Fruit fly (Drosophila melanogaster): ENCODE results near the gene CG43376.

Gene CG43376

DNA sequence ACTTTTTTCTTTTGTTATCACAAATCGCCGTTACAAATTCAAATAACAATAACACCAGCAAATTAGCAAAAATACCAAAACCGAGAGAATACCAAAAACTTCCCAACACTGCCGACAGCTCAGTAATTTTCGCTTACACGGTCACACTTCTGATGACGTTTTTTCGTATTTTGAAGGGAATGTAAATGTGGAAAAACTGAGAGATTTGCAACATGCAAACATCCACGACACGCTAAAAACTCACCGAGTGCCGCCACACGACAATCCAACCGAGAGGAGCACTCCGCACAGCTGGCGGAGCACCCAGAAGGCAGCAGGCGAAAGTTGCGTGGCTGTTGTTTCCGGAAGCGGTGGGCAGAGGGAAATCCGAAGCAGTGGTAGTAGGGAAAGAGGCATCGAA lies 19.6 kb downstream of the CG43376 start, which contains the start of gene Sec71 (continued):
- TF ChIP-seq fu2 (GFP tag; optimal IDR thresholded peaks at IDR 0.05) (no peak), crol (GFP tag; IDR thresholded peaks at IDR 0.05) (peak; percentile 71), otp (GFP tag; IDR thresholded peaks at IDR 0.05) (no peak), oc (tag; optimal IDR thresholded peaks at IDR 0.05) (no peak), zf30C (GFP tag; optimal IDR thresholded peaks at IDR 0.05) (no peak), lbe (GFP tag; optimal IDR thresholded peaks at IDR 0.05) (no peak), CG13123 (GFP tag; optimal IDR thresholded peaks at IDR 0.05) (no peak), CG2875 (GFP tag; optimal IDR thresholded peaks at IDR 0.05) (no peak), Myb (GFP tag; optimal IDR thresholded peaks at IDR 0.05) (peak; percentile 98), bcd (GFP tag; optimal IDR thresholded peaks at IDR 0.05) (no peak), abd-A (tag; optimal IDR thresholded peaks at IDR 0.05) (no peak), BEAF-32 (GFP tag; optimal IDR thresholded peaks at IDR 0.05) (peak; percentile 31), CHES-1-like (GFP tag; optimal IDR thresholded peaks at IDR 0.05) (peak; percentile 15), stwl (tag; optimal IDR thresholded peaks at IDR 0.05) (peak; percentile 54), lov (optimal IDR thresholded peaks at IDR 0.05) (no peak), lov (GFP tag; IDR thresholded peaks at IDR 0.05) (no peak), wdn (GFP tag; IDR thresholded peaks at IDR 0.05) (no peak), CG11093 (GFP tag; IDR thresholded peaks at IDR 0.05) (no peak), CG11560 (tag; IDR thresholded peaks at IDR 0.05) (no peak), CG10959 (GFP tag; IDR thresholded peaks at IDR 0.05) (no peak), Side (GFP tag; optimal IDR thresholded peaks at IDR 0.05) (no peak), nau (GFP tag; optimal IDR thresholded peaks at IDR 0.05) (no peak), psq (GFP tag; optimal IDR thresholded peaks at IDR 0.05) (no peak), ken (GFP tag; IDR thresholded peaks at IDR 0.05) (no peak), Lhr (GFP tag; optimal IDR thresholded peaks at IDR 0.05) (peak; percentile 27), prd (optimal IDR thresholded peaks at IDR 0.05) (no peak), prd (GFP tag; IDR thresholded peaks at IDR 0.05) (no peak), CG17829 (tag; optimal IDR thresholded peaks at IDR 0.05) (no peak)

DNA sequence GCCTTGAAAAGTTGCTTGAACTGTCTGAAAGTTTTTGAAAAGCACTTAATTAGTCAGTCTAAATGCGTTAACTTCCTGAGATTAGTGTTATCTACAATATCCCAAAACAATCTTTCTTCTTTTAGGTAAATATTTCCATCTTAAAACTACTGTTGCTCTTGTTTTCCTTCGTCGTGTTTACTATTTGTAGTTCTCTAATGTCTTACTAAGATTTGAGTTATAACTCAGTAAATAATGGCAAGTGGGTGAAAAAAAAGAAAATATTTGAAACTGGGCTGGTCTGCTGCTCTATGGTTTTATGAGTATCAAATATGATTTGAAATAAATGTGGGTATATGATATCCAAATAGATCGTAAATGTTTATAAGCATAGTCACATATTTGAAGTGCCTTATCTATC lies 27.4 kb downstream of the CG43376 start:
- TF ChIP-seq CG18476 (GFP tag; optimal IDR thresholded peaks at IDR 0.05), result no peak
- TF ChIP-seq CG1603 (tag; optimal IDR thresholded peaks at IDR 0.05), result no peak
- no peak for TF ChIP-seq D (optimal IDR thresholded peaks at IDR 0.05)
- TF ChIP-seq D (GFP tag; optimal IDR thresholded peaks at IDR 0.05), result no peak
- peak; percentile 50 for TF ChIP-seq CG17359 (tag; optimal IDR thresholded peaks at IDR 0.05)
- peak; percentile 8 for TF ChIP-seq wek (GFP tag; optimal IDR thresholded peaks at IDR 0.05)
- TF ChIP-seq nerfin-2 (GFP tag; IDR thresholded peaks at IDR 0.05; ENCODE audit: partially characterized antibody), result no peak
- TF ChIP-seq Fer1 (GFP tag; optimal IDR thresholded peaks at IDR 0.05), result peak; percentile 35
- no peak for TF ChIP-seq emc (GFP tag; optimal IDR thresholded peaks at IDR 0.05)
- TF ChIP-seq gsb-n (tag; optimal IDR thresholded peaks at IDR 0.05), result no peak
- peak; percentile 15 for TF ChIP-seq CG7987 (GFP tag; optimal IDR thresholded peaks at IDR 0.05)
- TF ChIP-seq CG12744 (GFP tag; optimal IDR thresholded peaks at IDR 0.05), result no peak
- no peak for TF ChIP-seq Aef1 (GFP tag; IDR thresholded peaks at IDR 0.05)
- TF ChIP-seq CG13424 (tag; optimal IDR thresholded peaks at IDR 0.05), result peak; percentile 27
- no peak for TF ChIP-seq peb (GFP tag; IDR thresholded peaks at IDR 0.05)
- TF ChIP-seq CG4404 (GFP tag; IDR thresholded peaks at IDR 0.05), result no peak
- peak; percentile 54 for TF ChIP-seq CrebB (tag; optimal IDR thresholded peaks at IDR 0.05)
- TF ChIP-seq CG3281 (GFP tag; optimal IDR thresholded peaks at IDR 0.05), result peak; percentile 12
- peak; percentile 21 for TF ChIP-seq CG3407 (GFP tag; optimal IDR thresholded peaks at IDR 0.05)
- TF ChIP-seq CG18764 (GFP tag; optimal IDR thresholded peaks at IDR 0.05), result no peak
- TF ChIP-seq TFAM (GFP tag; optimal IDR thresholded peaks at IDR 0.05), result no peak
- no peak for TF ChIP-seq CG10979 (tag; optimal IDR thresholded peaks at IDR 0.05)
- no peak for TF ChIP-seq CG14965 (GFP tag; optimal IDR thresholded peaks at IDR 0.05; ENCODE audit: borderline replicate concordance)
- TF ChIP-seq CG31365 (tag; optimal IDR thresholded peaks at IDR 0.05), result peak; percentile 13
- TF ChIP-seq CG1233 (GFP tag; optimal IDR thresholded peaks at IDR 0.05), result peak; percentile 11
- TF ChIP-seq sim (GFP tag; IDR thresholded peaks at IDR 0.05), result no peak

All from whole organism, embryonic.